Fruit fly (Drosophila melanogaster): ENCODE data around the gene CG11226.

DNA sequence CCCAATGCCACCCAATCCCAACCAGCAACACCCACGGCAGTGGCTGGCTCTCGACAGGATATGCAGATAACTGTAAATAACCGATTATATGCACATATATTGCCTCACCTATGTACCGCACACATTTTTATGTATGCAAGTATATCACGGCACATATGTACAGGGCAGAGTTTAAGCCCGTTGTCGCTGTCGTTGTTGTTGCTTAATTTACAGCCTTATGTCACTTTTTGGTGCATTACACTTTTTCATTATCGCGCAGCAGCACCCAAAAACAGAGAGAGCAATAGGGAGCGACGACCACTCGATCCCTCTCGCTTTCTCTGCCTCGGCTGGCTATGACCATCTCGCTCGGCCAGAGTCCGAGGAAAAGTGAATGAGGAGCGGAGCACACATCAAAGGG, 2.4 kb downstream of the CG11226 start:
- TF ChIP-seq CG12744 (GFP tag; optimal IDR thresholded peaks at IDR 0.05) (no peak), unpg (GFP tag; optimal IDR thresholded peaks at IDR 0.05) (no peak), PHDP (tag; optimal IDR thresholded peaks at IDR 0.05) (no peak)

Measured in whole organism, embryonic.